Worm (Caenorhabditis elegans) whole organism, L3 larva: ENCODE measurements around the gene F23A7.3.

Experiments
- R02D3.7 ChIP-seq: fragments of 150-350 bp; optimal IDR thresholded peaks from 2 replicates; lab custom pipeline; 2014; ENCODE audit warnings: missing biosample characterization, missing genetic modification characterization
- aly-2 ChIP-seq: fragments of 150-350 bp; optimal IDR thresholded peaks from 2 replicates; lab custom pipeline; 2014; ENCODE audit warnings: missing biosample characterization, missing genetic modification characterization
- ama-1 ChIP-seq: fragments of 150-350 bp; optimal IDR thresholded peaks from 2 replicates; lab custom pipeline; 2018
- fkh-2 ChIP-seq: fragments of 150-350 bp; optimal IDR thresholded peaks from 2 replicates; lab custom pipeline; 2014; ENCODE audit warnings: missing biosample characterization, missing genetic modification reagents, missing genetic modification characterization
- fos-1 ChIP-seq: fragments of 150-350 bp; optimal IDR thresholded peaks from 2 replicates; lab custom pipeline; 2014; ENCODE audit warnings: missing biosample characterization, missing genetic modification characterization
- lin-15B ChIP-seq: fragments of 150-350 bp; optimal IDR thresholded peaks from 2 replicates; lab custom pipeline; 2014; ENCODE audit warnings: missing biosample characterization, missing genetic modification characterization
- mdl-1 ChIP-seq: fragments of 150-350 bp; optimal IDR thresholded peaks from 2 replicates; lab custom pipeline; 2014; ENCODE audit warnings: missing biosample characterization, missing genetic modification characterization
- nhr-11 ChIP-seq: fragments of 150-350 bp; optimal IDR thresholded peaks from 2 replicates; lab custom pipeline; 2014; ENCODE audit warnings: missing biosample characterization, missing genetic modification characterization
- unc-39 ChIP-seq: sonication (generic microtip); optimal IDR thresholded peaks from 4 replicates; lab custom pipeline; 2017; ENCODE audit warnings: missing biosample characterization, missing genetic modification characterization
- zag-1 ChIP-seq: fragments of 150-350 bp; optimal IDR thresholded peaks from 2 replicates; lab custom pipeline; 2014; ENCODE audit warnings: missing biosample characterization, missing genetic modification characterization
- ztf-4 ChIP-seq: fragments of 150-350 bp; optimal IDR thresholded peaks from 2 replicates; lab custom pipeline; 2014; ENCODE audit warnings: missing biosample characterization, missing genetic modification characterization

DNA sequence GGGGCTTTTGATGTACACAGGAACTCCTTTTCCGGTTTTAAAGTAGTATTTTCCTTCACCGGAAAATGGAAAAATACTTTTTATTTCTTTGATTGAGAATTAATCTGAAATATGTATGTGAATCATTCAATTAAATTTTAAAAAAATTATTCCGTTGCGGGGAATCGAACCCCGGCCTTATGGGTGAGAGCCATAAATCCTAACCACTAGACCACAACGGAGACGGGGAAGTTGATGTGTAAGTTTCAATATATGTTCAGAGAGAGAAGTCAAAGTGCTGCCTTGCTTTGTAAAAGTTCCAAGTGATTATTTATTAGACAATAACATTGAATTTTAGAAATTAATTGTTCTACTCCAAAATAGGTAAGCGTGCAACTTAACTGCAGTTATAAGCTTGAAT is 51.3 kb downstream of the F23A7.3 start:
- TF ChIP-seq mdl-1 (tag; lab: Kevin White, UChicago) (no peak), R02D3.7 (no peak), ama-1 (lab: Kevin White, UChicago) (no peak), aly-2 (tag; lab: Kevin White, UChicago) (no peak), nhr-11 (tag; lab: Kevin White, UChicago) (no peak), zag-1 (tag; lab: Kevin White, UChicago) (no peak), unc-39 (tag; lab: Kevin White, UChicago) (no peak), lin-15B (no peak), fkh-2 (no peak), ztf-4 (no peak), fos-1 (tag; lab: Kevin White, UChicago) (no peak)
